Worm (Caenorhabditis elegans) whole organism, L4/young adult: Measurements from ENCODE around the gene col-184.

ENCODE experiments used
- W03F9.2 ChIP-seq: fragments of 150-350 bp; optimal IDR thresholded peaks from 2 replicates; lab custom pipeline; 2014; ENCODE audit warnings: missing biosample characterization, missing genetic modification characterization
- dao-5 ChIP-seq: sonication (generic microtip); optimal IDR thresholded peaks from 2 replicates; lab custom pipeline; 2016; ENCODE audit warnings: missing genotype, missing genetic modification characterization, moderate library complexity, missing compliant biosample characterization
- him-1 ChIP-seq: sonication (generic microtip); optimal IDR thresholded peaks from 2 replicates; lab custom pipeline; 2016; ENCODE audit warnings: missing genotype, missing genetic modification reagents, missing genetic modification characterization, missing compliant biosample characterization

DNA sequence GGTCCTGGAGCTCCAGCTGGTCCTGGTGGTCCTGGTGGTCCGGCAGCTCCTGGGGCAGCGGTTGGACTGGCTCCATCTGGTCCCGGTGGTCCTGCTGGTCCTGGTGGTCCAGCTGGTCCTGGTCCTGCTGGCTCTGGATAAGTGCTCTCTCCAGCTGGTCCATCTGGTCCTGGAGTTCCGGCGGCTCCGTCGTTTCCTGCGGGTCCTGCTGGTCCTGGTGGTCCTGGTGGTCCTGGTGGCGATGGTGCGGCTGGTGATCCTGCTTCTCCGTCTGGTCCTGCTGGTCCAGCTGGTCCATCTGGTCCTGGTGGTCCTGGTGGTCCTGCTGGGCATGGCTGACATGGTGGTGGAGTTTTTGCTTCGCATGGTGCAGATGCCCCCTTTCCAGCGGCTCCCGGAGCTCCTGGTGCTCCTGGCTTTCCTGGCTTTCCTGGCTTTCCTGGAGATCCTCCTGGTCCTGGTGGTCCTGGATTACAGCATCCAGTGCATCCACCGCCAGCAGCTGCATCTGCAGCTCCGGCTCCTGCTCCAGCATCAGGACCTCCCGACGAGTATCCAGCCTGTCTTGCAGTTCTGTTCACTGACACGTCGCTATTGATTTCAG is 41.1 kb downstream of the col-184 start:
- TF ChIP-seq W03F9.2 (no peak), him-1 (tag; lab: Kevin White, UChicago) (no peak), dao-5 (tag; lab: Kevin White, UChicago) (no peak)
